Worm (Caenorhabditis elegans) whole organism, young adult: Measurements from ENCODE around the gene golg-2.

ENCODE experiments used
- B0336.3 ChIP-seq: fragments of 200-800 bp; sonication (Bioruptor generic); IDR thresholded peaks from 2 replicates; pipeline ENCODE4 v1.3.6; 2022; ENCODE audit warnings: missing genetic modification characterization, missing compliant biosample characterization
- F39B2.1 ChIP-seq: fragments of 200-800 bp; sonication (Bioruptor generic); IDR thresholded peaks from 2 replicates; pipeline ENCODE4 v1.3.6; 2022; ENCODE audit warnings: missing genetic modification reagents, missing genetic modification characterization, missing compliant biosample characterization
- ama-1 ChIP-seq, 3 experiments: fragments of 150-350 bp in 1 of 3; sonication (generic microtip) in 2 of 3; optimal IDR thresholded peaks; 2 replicates each; lab custom pipeline; 2014 to 2018; ENCODE audit warnings: missing biosample characterization in 2 of 3, missing genetic modification characterization in 2 of 3, missing genetic modification reagents in 2 of 3
- ccch-3 ChIP-seq: fragments of 200-800 bp; sonication (Bioruptor generic); optimal IDR thresholded peaks from 2 replicates; lab custom pipeline; 2018; ENCODE audit warnings: mild to moderate bottlenecking, missing genetic modification characterization, missing compliant biosample characterization
- cebp-1 ChIP-seq, 2 experiments: fragments of 200-800 bp in 1 of 2; sonication (Bioruptor generic) in 1 of 2; sonication (generic microtip) in 1 of 2; IDR thresholded peaks in 1 of 2; optimal IDR thresholded peaks in 1 of 2; 2 replicates each; pipeline versions ENCODE4 v1.3.6 to Lab custom; 2017 to 2022; ENCODE audit warnings: missing compliant biosample characterization in 2 of 2, missing genetic modification characterization in 2 of 2, mild to moderate bottlenecking in 1 of 2, missing genetic modification reagents in 1 of 2, moderate library complexity in 1 of 2
- dpff-1 ChIP-seq: sonication (generic microtip); optimal IDR thresholded peaks from 2 replicates; lab custom pipeline; 2017; ENCODE audit warnings: mild to moderate bottlenecking, missing genetic modification characterization, missing compliant biosample characterization
- dpl-1 ChIP-seq: fragments of 150-350 bp; optimal IDR thresholded peaks from 2 replicates; lab custom pipeline; 2014; ENCODE audit warnings: missing biosample characterization, missing genetic modification reagents, missing genetic modification characterization
- mxl-1 ChIP-seq: sonication (generic microtip); optimal IDR thresholded peaks from 2 replicates; lab custom pipeline; 2016; ENCODE audit warnings: missing genetic modification characterization, missing compliant biosample characterization
- nfya-1 ChIP-seq: sonication (generic microtip); optimal IDR thresholded peaks from 2 replicates; lab custom pipeline; 2017; ENCODE audit warnings: antibody characterized with exemption, missing compliant biosample characterization, missing genetic modification characterization, borderline replicate concordance; ENCODE audit not compliant: insufficient read depth
- nhr-27 ChIP-seq: fragments of 200-800 bp; sonication (Bioruptor generic); optimal IDR thresholded peaks from 2 replicates; lab custom pipeline; 2018; ENCODE audit warnings: mild to moderate bottlenecking, missing genetic modification characterization, moderate library complexity, missing compliant biosample characterization
- pha-4 ChIP-seq: fragments of 150-350 bp; sonication (generic microtip); optimal IDR thresholded peaks from 2 replicates; lab custom pipeline; 2014; ENCODE audit warnings: missing biosample characterization, missing genetic modification reagents, missing genetic modification characterization
- zfh-2 ChIP-seq: fragments of 200-800 bp; sonication (Bioruptor generic); conservative IDR thresholded peaks from 2 replicates; pipeline ENCODE4 v1.3.6; 2022; ENCODE audit warnings: missing genetic modification reagents, missing genetic modification characterization, missing compliant biosample characterization
- ztf-28 ChIP-seq: fragments of 200-800 bp; sonication (Bioruptor generic); IDR thresholded peaks from 2 replicates; pipeline ENCODE4 v1.3.6; 2022; ENCODE audit warnings: missing genetic modification reagents, missing genetic modification characterization, missing compliant biosample characterization

DNA sequence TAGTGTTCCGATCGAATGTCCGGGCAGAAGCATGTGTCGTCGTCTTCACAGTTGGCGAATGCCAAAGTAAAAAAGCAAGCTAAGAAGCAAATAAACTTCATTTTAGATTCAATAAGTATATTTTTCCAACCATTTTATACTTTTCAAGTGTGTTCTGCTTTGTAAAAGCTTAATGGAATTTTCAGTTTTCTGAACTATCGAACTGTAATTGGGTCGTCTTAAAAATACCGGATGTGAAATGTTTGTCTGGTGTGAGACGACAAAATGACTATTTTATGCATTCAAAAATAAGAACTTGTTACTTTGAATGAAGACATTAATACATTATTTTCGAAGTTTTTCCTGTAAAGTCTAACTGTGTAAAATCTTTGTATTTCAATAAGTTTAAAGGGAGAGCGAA, 41.2 kb downstream of the golg-2 start, which contains the start of gene F59A6.11:
- TF ChIP-seq ccch-3 (GFP tag; lab: Kevin White, UChicago) (no peak), dpl-1 (GFP tag; lab: Kevin White, UChicago) (no peak), F39B2.1 (GFP tag; lab: Robert Waterston, UW) (no peak), B0336.3 (GFP tag; lab: Robert Waterston, UW) (no peak), dpff-1 (tag; lab: Kevin White, UChicago) (no peak), cebp-1 (GFP tag; IDR thresholded peaks at IDR 0.05; lab: Robert Waterston, UW) (no peak), cebp-1 (tag; optimal IDR thresholded peaks at IDR 0.05; lab: Kevin White, UChicago) (no peak), mxl-1 (tag; lab: Kevin White, UChicago) (no peak), ama-1 (optimal IDR thresholded peaks at IDR 0.05; lab: Kevin White, UChicago) (no peak), ama-1 (GFP tag; optimal IDR thresholded peaks at IDR 0.05; lab: Kevin White, UChicago) (no peak), pha-4 (tag; lab: Kevin White, UChicago) (no peak), nhr-27 (no peak), nfya-1 (tag; lab: Kevin White, UChicago) (no peak), ztf-28 (no peak), zfh-2 (GFP tag; lab: Robert Waterston, UW) (no peak)
